Worm (Caenorhabditis elegans): ENCODE data around the gene C25H3.3.

DNA sequence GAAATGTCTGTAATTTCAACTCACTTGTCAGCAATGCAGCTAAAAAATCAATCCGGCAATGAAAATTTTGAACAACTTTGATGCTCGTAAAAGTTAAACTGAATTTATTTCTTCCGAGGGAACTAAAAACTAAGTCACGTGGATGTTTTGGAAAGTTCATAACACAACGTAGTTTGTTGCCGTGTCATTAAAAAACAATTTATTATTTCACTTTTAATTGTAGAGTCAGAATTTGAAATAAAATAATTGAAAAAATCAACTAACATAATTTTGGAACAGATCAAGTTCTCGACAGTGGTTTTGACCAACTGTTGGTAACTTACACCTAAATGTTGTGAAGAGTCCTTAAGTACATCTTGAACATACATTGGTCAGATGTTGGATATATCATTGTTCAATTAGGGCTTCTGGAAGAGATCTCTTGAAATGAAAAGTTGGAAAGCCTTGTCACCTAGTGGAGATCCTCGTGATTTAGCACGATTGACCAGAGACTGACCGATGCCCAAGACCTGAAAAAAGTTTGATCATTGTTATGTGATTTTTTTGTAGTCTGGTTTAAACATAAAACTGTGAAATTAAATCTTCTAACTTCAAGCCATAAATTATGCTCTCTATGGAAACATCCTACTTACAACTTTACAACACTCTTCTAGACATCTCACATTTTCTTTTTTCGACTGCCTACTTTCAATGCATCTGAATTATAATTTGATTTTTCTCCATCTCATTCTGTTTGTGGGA is 36.5 kb downstream of the C25H3.3 start, which contains the start of the genes C18A3.7 and C18A3.11:
- TF ChIP-seq pha-4 (tag; optimal IDR thresholded peaks at IDR 0.05) = no peak
- no peak for TF ChIP-seq snpc-4 (tag; optimal IDR thresholded peaks at IDR 0.05)
